Fruit fly (Drosophila melanogaster) whole organism: ENCODE results near the gene CG11353.

ENCODE experiments used
- CG8478 ChIP-seq: fragments of >200 bp; optimal IDR thresholded peaks from 2 replicates; lab custom pipeline; 2018; ENCODE audit warnings: inconsistent platforms
- pan ChIP-seq: fragments of >200 bp; optimal IDR thresholded peaks from 2 replicates; lab custom pipeline; 2017
- psq ChIP-seq: fragments of >200 bp; optimal IDR thresholded peaks from 2 replicates; lab custom pipeline; 2017
- usp ChIP-seq: fragments of >200 bp; optimal IDR thresholded peaks from 2 replicates; lab custom pipeline; 2017; ENCODE audit warnings: missing biosample characterization, missing genetic modification characterization, mixed read lengths

DNA sequence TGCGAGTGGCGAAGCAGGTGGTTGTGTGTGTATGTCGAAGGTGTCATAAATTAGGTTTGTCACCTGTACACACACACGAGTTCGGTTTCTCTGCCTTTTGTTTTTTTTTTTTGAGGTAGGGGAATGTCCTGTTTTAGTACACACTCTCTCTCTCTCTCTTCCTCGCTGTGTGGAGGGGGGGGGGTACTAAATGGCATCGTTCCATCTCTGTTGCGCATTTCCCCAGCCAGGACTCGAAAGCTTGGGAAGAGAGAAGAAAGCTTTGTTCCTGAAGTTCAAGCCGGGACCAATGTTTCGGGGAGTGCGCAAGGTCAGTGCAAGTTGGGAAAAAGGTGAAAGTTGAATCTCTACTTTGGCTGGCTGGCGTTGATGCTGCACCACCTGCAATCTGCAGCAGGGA, 41.5 kb downstream of the CG11353 start:
- no peak for TF ChIP-seq pan
- TF ChIP-seq psq = no peak
- TF ChIP-seq CG8478 = no peak
- no peak for TF ChIP-seq usp (GFP tag; lab: Kevin White, UChicago)
